Worm (Caenorhabditis elegans): Measurements from ENCODE around the gene ZK632.2.

- TF ChIP-seq lsy-2 (tag; optimal IDR thresholded peaks at IDR 0.05) (no peak), lin-39 (tag; optimal IDR thresholded peaks at IDR 0.05) (no peak)
These were observed 18.7 kb upstream of the ZK632.2 start, which contains the start of gene sqv-3 for ce11 chrIII:9780254-9780653.

Data from whole organism, L4 larva.